Worm (Caenorhabditis elegans) whole organism, late embryonic: ENCODE results near the gene pro-2.

Experiments used
- ama-1 ChIP-seq: fragments of 150-350 bp; optimal IDR thresholded peaks from 2 replicates; lab custom pipeline; 2014
- ceh-19 ChIP-seq: fragments of 200-800 bp; sonication (Bioruptor generic); optimal IDR thresholded peaks from 2 replicates; lab custom pipeline; 2018; ENCODE audit warnings: mild to moderate bottlenecking, missing genetic modification characterization, missing compliant biosample characterization
- nhr-11 ChIP-seq: fragments of 150-350 bp; optimal IDR thresholded peaks from 2 replicates; lab custom pipeline; 2014; ENCODE audit warnings: missing biosample characterization, missing genetic modification characterization

- TF ChIP-seq ama-1 (lab: Kevin White, UChicago) (no peak), ceh-19 (GFP tag; lab: Kevin White, UChicago) (no peak), nhr-11 (no peak)
Measured at ce11 chrII:10360487-10360886, 15.6 kb upstream of the pro-2 start, which contains the start of gene C07E3.4.
